Worm (Caenorhabditis elegans) whole organism, young adult: ENCODE data around the gene sec-61.G.
A peak's percentile ranks its signal among the peaks of the same experiment; 100 is the strongest.

Source experiments
- C06A6.2 ChIP-seq: fragments of 200-800 bp; sonication (Bioruptor generic); conservative IDR thresholded peaks from 2 replicates; pipeline ENCODE4 v1.3.6; 2022; ENCODE audit warnings: missing genetic modification characterization, missing compliant biosample characterization
- C17E4.6 ChIP-seq: fragments of 200-800 bp; sonication (Bioruptor generic); IDR thresholded peaks from 2 replicates; pipeline ENCODE4 v1.3.6; 2022; ENCODE audit warnings: missing genetic modification reagents, missing genetic modification characterization, missing compliant biosample characterization
- F39B2.1 ChIP-seq: fragments of 200-800 bp; sonication (Bioruptor generic); IDR thresholded peaks from 2 replicates; pipeline ENCODE4 v1.3.6; 2022; ENCODE audit warnings: missing genetic modification reagents, missing genetic modification characterization, missing compliant biosample characterization
- K12H6.12 ChIP-seq: fragments of 200-800 bp; sonication (Bioruptor generic); optimal IDR thresholded peaks from 2 replicates; lab custom pipeline; 2018; ENCODE audit warnings: mild to moderate bottlenecking, missing genetic modification characterization, missing compliant biosample characterization
- T07F8.4 ChIP-seq: sonication (generic microtip); optimal IDR thresholded peaks from 2 replicates; lab custom pipeline; 2016; ENCODE audit warnings: mild to moderate bottlenecking, missing genetic modification characterization, moderate library complexity, missing compliant biosample characterization
- Y53G8AR.9 ChIP-seq: fragments of 200-800 bp; sonication (Bioruptor generic); conservative IDR thresholded peaks from 2 replicates; pipeline ENCODE4 v1.3.6; 2022; ENCODE audit warnings: missing genetic modification reagents, missing genetic modification characterization, missing compliant biosample characterization
- ZK185.1 ChIP-seq: sonication (generic microtip); optimal IDR thresholded peaks from 2 replicates; lab custom pipeline; 2016; ENCODE audit warnings: mild to moderate bottlenecking, missing genetic modification characterization, missing compliant biosample characterization; ENCODE audit not compliant: poor library complexity, severe bottlenecking
- aptf-3 ChIP-seq: fragments of 200-800 bp; sonication (Bioruptor generic); IDR thresholded peaks from 2 replicates; pipeline ENCODE4 v1.3.6; 2022; ENCODE audit warnings: missing genetic modification characterization, missing compliant biosample characterization
- attf-5 ChIP-seq: fragments of 200-800 bp; sonication (Bioruptor generic); optimal IDR thresholded peaks from 2 replicates; lab custom pipeline; 2018; ENCODE audit warnings: mild to moderate bottlenecking, missing genetic modification characterization, missing compliant biosample characterization
- bed-2 ChIP-seq: fragments of 200-800 bp; sonication (Bioruptor generic); IDR thresholded peaks from 2 replicates; pipeline ENCODE4 v1.3.6; 2022; ENCODE audit warnings: missing genetic modification reagents, missing genetic modification characterization, missing compliant biosample characterization
- cebp-1 ChIP-seq, 2 experiments: fragments of 200-800 bp in 1 of 2; sonication (Bioruptor generic) in 1 of 2; sonication (generic microtip) in 1 of 2; IDR thresholded peaks in 1 of 2; optimal IDR thresholded peaks in 1 of 2; 2 replicates each; pipeline versions ENCODE4 v1.3.6 to Lab custom; 2017 to 2022; ENCODE audit warnings: missing compliant biosample characterization in 2 of 2, missing genetic modification characterization in 2 of 2, mild to moderate bottlenecking in 1 of 2, missing genetic modification reagents in 1 of 2, moderate library complexity in 1 of 2
- ceh-100 ChIP-seq: fragments of 200-800 bp; sonication (Bioruptor generic); IDR thresholded peaks from 2 replicates; pipeline ENCODE4 v1.3.6; 2022; ENCODE audit warnings: missing genetic modification reagents, missing genetic modification characterization, missing compliant biosample characterization
- ceh-27 ChIP-seq: fragments of 200-800 bp; sonication (Bioruptor generic); optimal IDR thresholded peaks from 2 replicates; lab custom pipeline; 2018; ENCODE audit warnings: mild to moderate bottlenecking, missing genetic modification characterization, moderate library complexity, missing compliant biosample characterization
- ets-4 ChIP-seq: fragments of 200-800 bp; sonication (Bioruptor generic); optimal IDR thresholded peaks from 2 replicates; lab custom pipeline; 2018; ENCODE audit warnings: mild to moderate bottlenecking, missing genetic modification characterization, missing compliant biosample characterization
- gei-17 ChIP-seq: fragments of 200-800 bp; sonication (Bioruptor generic); optimal IDR thresholded peaks from 2 replicates; lab custom pipeline; 2018; ENCODE audit warnings: mild to moderate bottlenecking, missing genetic modification characterization, missing compliant biosample characterization
- hmg-1.2 ChIP-seq: fragments of 200-800 bp; sonication (Bioruptor generic); IDR thresholded peaks from 2 replicates; pipeline ENCODE4 v1.3.6; 2022; ENCODE audit warnings: missing genetic modification reagents, missing genetic modification characterization, missing compliant biosample characterization
- hrde-1 ChIP-seq: sonication (generic microtip); optimal IDR thresholded peaks from 2 replicates; lab custom pipeline; 2016; ENCODE audit warnings: missing genetic modification characterization, mild to moderate bottlenecking, missing compliant biosample characterization, moderate library complexity, missing genotype, missing genetic modification reagents, borderline replicate concordance
- lin-54 ChIP-seq: fragments of 200-800 bp; sonication (Bioruptor generic); optimal IDR thresholded peaks from 2 replicates; lab custom pipeline; 2018; ENCODE audit warnings: mild to moderate bottlenecking, missing genetic modification characterization, missing compliant biosample characterization
- lsy-27 ChIP-seq: sonication (generic microtip); optimal IDR thresholded peaks from 2 replicates; lab custom pipeline; 2017; ENCODE audit warnings: missing genetic modification characterization, mild to moderate bottlenecking, missing compliant biosample characterization, antibody characterized with exemption, missing genotype, borderline replicate concordance; ENCODE audit not compliant: insufficient read depth
- madf-6 ChIP-seq: fragments of 200-800 bp; sonication (Bioruptor generic); IDR thresholded peaks from 2 replicates; pipeline ENCODE4 v1.3.6; 2022; ENCODE audit warnings: missing genetic modification reagents, missing genetic modification characterization, missing compliant biosample characterization
- mcd-1 ChIP-seq: fragments of 200-800 bp; sonication (Bioruptor generic); IDR thresholded peaks from 2 replicates; pipeline ENCODE4 v1.3.6; 2022; ENCODE audit warnings: missing genetic modification reagents, missing genetic modification characterization, missing compliant biosample characterization
- mes-4 ChIP-seq: sonication (generic microtip); optimal IDR thresholded peaks from 2 replicates; lab custom pipeline; 2016; ENCODE audit warnings: missing genotype, missing genetic modification characterization, missing compliant biosample characterization
- nfya-1 ChIP-seq: sonication (generic microtip); optimal IDR thresholded peaks from 2 replicates; lab custom pipeline; 2017; ENCODE audit warnings: antibody characterized with exemption, missing compliant biosample characterization, missing genetic modification characterization, borderline replicate concordance; ENCODE audit not compliant: insufficient read depth
- nfyb-1 ChIP-seq: fragments of 200-800 bp; sonication (Bioruptor generic); IDR thresholded peaks from 2 replicates; pipeline ENCODE4 v1.3.6; 2022; ENCODE audit warnings: missing genetic modification reagents, missing genetic modification characterization, missing compliant biosample characterization
- nhr-80 ChIP-seq: sonication (generic microtip); optimal IDR thresholded peaks from 2 replicates; lab custom pipeline; 2016; ENCODE audit warnings: missing genetic modification characterization, missing compliant biosample characterization
- nhr-90 ChIP-seq: sonication (generic microtip); optimal IDR thresholded peaks from 2 replicates; lab custom pipeline; 2016; ENCODE audit warnings: missing genotype, mild to moderate bottlenecking, missing genetic modification characterization, missing compliant biosample characterization
- sdz-38 ChIP-seq: sonication (generic microtip); optimal IDR thresholded peaks from 2 replicates; lab custom pipeline; 2016; ENCODE audit warnings: missing genotype, missing genetic modification characterization, missing compliant biosample characterization
- snpc-1.1 ChIP-seq: sonication (generic microtip); optimal IDR thresholded peaks from 2 replicates; lab custom pipeline; 2017; ENCODE audit warnings: missing genetic modification characterization, mild to moderate bottlenecking, missing compliant biosample characterization, antibody characterized with exemption, moderate library complexity, missing genotype, missing genetic modification reagents; ENCODE audit not compliant: insufficient read depth
- snpc-4 ChIP-seq, 5 experiments: fragments of 150-350 bp in 1 of 5; sonication (generic microtip) in 4 of 5; optimal IDR thresholded peaks; 2 replicates each; lab custom pipeline; 2014 to 2018; ENCODE audit warnings: missing genetic modification characterization in 5 of 5, missing biosample characterization in 3 of 5, antibody characterized with exemption in 2 of 5, mild to moderate bottlenecking in 2 of 5, missing compliant biosample characterization in 2 of 5, missing genotype in 2 of 5, moderate library complexity in 2 of 5, missing genetic modification reagents in 1 of 5
- tlf-1 ChIP-seq: fragments of 200-800 bp; sonication (Bioruptor generic); optimal IDR thresholded peaks from 2 replicates; lab custom pipeline; 2018; ENCODE audit warnings: mild to moderate bottlenecking, missing genetic modification characterization, missing compliant biosample characterization
- unc-62 ChIP-seq: fragments of 150-350 bp; optimal IDR thresholded peaks from 2 replicates; lab custom pipeline; 2014; ENCODE audit warnings: missing biosample characterization, missing genetic modification reagents, missing genetic modification characterization

sec-61.G gene

DNA sequence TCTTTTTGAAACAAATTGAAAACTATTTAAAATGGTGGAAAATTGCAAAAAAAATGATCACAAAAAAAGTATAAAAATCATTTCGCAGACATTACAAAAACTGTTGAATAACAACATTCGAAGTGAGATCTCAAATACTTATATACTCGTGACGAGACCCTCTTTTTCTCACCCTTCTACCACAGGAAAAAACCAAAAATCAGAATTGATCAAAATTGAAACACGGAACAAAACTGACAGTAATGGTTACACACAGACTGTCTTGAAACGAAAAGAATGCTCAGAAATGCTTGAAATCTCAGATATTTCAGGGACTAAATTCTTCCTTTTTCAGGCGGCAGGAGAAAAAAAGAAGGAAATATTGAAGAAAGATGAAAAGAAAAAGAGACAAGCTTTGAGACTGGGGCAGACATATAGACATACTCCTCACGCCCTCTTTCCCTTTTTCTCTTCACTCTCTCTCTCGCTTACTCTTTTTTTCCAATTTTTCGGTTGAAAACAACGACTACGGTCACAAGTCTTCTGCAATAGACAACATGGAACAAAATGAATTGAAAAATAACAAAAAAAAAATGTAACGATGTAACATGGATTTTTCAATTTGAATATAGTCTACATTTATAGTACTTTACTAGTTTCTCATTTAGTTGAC is 35.2 kb downstream of the sec-61.G start:
- TF ChIP-seq nhr-80 (tag; lab: Kevin White, UChicago) (peak; percentile 10), K12H6.12 (tag; lab: Kevin White, UChicago) (peak; percentile 40), nfyb-1 (GFP tag; lab: Robert Waterston, UW) (no peak), hrde-1 (tag; lab: Kevin White, UChicago) (no peak), cebp-1 (GFP tag; IDR thresholded peaks at IDR 0.05; lab: Robert Waterston, UW) (no peak), cebp-1 (tag; optimal IDR thresholded peaks at IDR 0.05; lab: Kevin White, UChicago) (peak; percentile 27), attf-5 (GFP tag; lab: Kevin White, UChicago) (peak; percentile 18), tlf-1 (no peak), ceh-27 (GFP tag; lab: Kevin White, UChicago) (peak; percentile 30), mes-4 (tag; lab: Kevin White, UChicago) (no peak), ceh-100 (no peak)

DNA sequence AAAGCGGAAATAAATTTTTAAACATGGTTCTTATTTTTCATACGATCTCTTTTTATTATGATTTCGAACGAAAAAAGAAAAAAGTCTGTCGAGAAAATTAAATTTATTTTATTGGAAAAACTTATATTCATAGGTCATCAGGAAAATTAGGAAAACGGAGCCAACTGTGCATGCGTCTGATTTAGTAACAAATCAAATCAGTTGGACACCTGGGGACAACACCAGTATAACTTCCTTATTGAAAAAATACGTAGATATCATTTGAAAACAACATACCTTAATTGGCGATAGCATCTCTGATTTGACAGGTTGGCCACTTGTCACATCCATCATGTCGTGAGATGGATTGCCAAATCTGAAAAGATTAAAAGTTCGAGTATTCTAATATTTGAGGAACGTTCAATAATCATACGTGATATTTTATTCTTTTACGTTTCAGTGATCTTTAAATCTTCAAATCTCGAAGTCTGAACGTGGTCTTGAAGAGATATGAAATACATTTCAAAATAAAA is 36.4 kb downstream of the sec-61.G start:
- TF ChIP-seq aptf-3 (GFP tag; lab: Robert Waterston, UW), result no peak
- TF ChIP-seq mcd-1 (GFP tag; lab: Robert Waterston, UW), result no peak
- TF ChIP-seq Y53G8AR.9 (GFP tag; lab: Robert Waterston, UW), result no peak
- no peak for TF ChIP-seq madf-6 (GFP tag; lab: Robert Waterston, UW)
- TF ChIP-seq ets-4, result no peak
- TF ChIP-seq snpc-1.1, result no peak
- no peak for TF ChIP-seq sdz-38 (tag; lab: Kevin White, UChicago)
- no peak for TF ChIP-seq F39B2.1
- TF ChIP-seq bed-2 (GFP tag; lab: Robert Waterston, UW), result no peak
- TF ChIP-seq T07F8.4 (tag; lab: Kevin White, UChicago), result no peak
- no peak for TF ChIP-seq lsy-27 (tag; lab: Kevin White, UChicago)
- no peak for TF ChIP-seq ZK185.1 (tag; lab: Kevin White, UChicago)
- TF ChIP-seq nfya-1 (tag; lab: Kevin White, UChicago), result no peak
- no peak for TF ChIP-seq nhr-90 (tag; lab: Kevin White, UChicago)
- no peak for TF ChIP-seq C17E4.6 (GFP tag; lab: Robert Waterston, UW)
- TF ChIP-seq lin-54 (GFP tag; lab: Kevin White, UChicago), result no peak
- no peak for TF ChIP-seq snpc-4 (GFP tag; optimal IDR thresholded peaks at IDR 0.05; lab: Kevin White, UChicago)
- no peak for TF ChIP-seq snpc-4 (tag; optimal IDR thresholded peaks at IDR 0.05; lab: Kevin White, UChicago)
- TF ChIP-seq gei-17 (GFP tag; lab: Kevin White, UChicago), result no peak

- TF ChIP-seq nhr-80 (tag; lab: Kevin White, UChicago) (peak; percentile 81), attf-5 (GFP tag; lab: Kevin White, UChicago) (no peak)
These were observed 37.2 kb downstream of the sec-61.G start for ce11 chrV:10859775-10860174.

ce11 chrV:10859048-10859637 is 37.8 kb downstream of the sec-61.G start:
- peak; percentile 18 for TF ChIP-seq nhr-80 (tag; lab: Kevin White, UChicago)
- TF ChIP-seq unc-62 (GFP tag; lab: Kevin White, UChicago), result peak; percentile 37
- TF ChIP-seq C06A6.2 (GFP tag; lab: Robert Waterston, UW), result no peak
- TF ChIP-seq hmg-1.2 (GFP tag; lab: Robert Waterston, UW), result 0 out of 2 replicates have a peak, but pooled peaks have one; percentile 16
